Worm (Caenorhabditis elegans): ENCODE results near the gene C46A5.6.
A peak's percentile ranks its signal among the peaks of the same experiment; 100 is the strongest.

The C46A5.6 gene

DNA sequence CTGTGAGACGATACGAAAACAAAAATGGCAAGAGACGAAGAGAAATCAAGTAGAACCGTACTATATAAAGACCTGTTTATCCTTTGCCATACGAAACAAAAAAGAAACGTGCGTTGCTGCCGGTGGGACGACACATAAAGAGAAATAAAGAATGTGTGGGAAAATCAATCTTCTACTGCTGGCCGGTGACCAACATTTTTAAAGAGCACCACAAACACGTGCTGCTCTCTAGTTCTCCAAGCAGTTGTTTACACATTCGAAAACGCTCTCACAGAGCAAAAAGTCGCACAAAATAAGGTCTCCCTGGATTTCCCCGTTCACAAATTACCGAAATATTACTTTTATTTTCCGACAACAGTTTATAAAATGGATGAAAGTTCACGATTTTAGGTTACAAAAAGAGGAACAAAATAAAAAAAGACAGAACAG, 25.9 kb upstream of the C46A5.6 start, which contains the start of gene imp-3 (continued):
- TF ChIP-seq nhr-20 (tag; optimal IDR thresholded peaks at IDR 0.05) (peak; percentile 46), tbx-2 (tag; optimal IDR thresholded peaks at IDR 0.05) (peak; percentile 37), aly-2 (tag; optimal IDR thresholded peaks at IDR 0.05) (peak; percentile 16), mdl-1 (tag; optimal IDR thresholded peaks at IDR 0.05) (peak in 1 of 2 experiments; percentile 78), unc-98 (GFP tag; IDR thresholded peaks at IDR 0.05) (no peak), dsc-1 (tag; optimal IDR thresholded peaks at IDR 0.05) (peak; percentile 18), elt-2 (tag; optimal IDR thresholded peaks at IDR 0.05) (peak; percentile 6), blmp-1 (tag; optimal IDR thresholded peaks at IDR 0.05) (peak; percentile 21), mef-2 (tag; optimal IDR thresholded peaks at IDR 0.05) (no peak), ceh-8 (GFP tag; optimal IDR thresholded peaks at IDR 0.05) (no peak)

DNA sequence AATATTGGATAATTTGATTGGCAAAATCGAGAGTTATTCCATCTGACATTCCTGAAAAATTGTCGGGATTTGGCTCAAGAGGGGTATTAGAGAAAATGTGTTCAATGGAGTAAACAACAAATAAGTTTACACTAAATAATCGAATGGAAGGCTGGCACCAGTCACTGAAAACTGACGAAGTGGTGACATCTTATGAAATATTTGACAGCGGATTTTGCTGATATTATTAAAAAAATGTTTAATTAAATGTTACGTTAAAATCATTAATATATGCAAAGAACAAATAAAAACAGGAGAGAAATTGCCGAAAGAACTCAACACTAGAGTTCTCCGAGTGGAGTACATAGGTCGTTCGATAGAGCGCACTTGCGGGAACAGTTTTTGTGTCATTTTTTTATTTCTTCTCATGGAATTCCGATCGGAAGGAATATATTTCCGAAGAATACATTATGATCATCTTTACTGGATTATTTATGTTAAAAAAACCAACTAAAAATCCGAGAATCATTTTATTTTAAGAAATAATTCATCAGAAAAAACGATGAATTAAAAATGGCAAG, 21.9 kb upstream of the C46A5.6 start, which contains the start of gene tag-322:
tag-322 (minus strand) TSS at position 51 of the 560 bp plus-strand sequence.
- TF ChIP-seq nhr-11 (tag; optimal IDR thresholded peaks at IDR 0.05) (peak; percentile 27), lin-13 (GFP tag; optimal IDR thresholded peaks at IDR 0.05) (no peak), lir-3 (tag; optimal IDR thresholded peaks at IDR 0.05; ENCODE audit: poor library complexity) (peak; percentile 50), lin-39 (tag; optimal IDR thresholded peaks at IDR 0.05) (no peak), grh-1 (GFP tag; IDR thresholded peaks at IDR 0.05) (0 out of 2 replicates have a peak, but pooled peaks have one; percentile 11), elt-3 (tag; optimal IDR thresholded peaks at IDR 0.05) (no peak), nhr-12 (tag; optimal IDR thresholded peaks at IDR 0.05) (no peak), pag-3 (tag; optimal IDR thresholded peaks at IDR 0.05; ENCODE audit: borderline replicate concordance, insufficient read depth) (no peak), zip-4 (GFP tag; optimal IDR thresholded peaks at IDR 0.05) (no peak), egl-13 (tag; optimal IDR thresholded peaks at IDR 0.05) (peak; percentile 42), hlh-17 (GFP tag; optimal IDR thresholded peaks at IDR 0.05; ENCODE audit: borderline replicate concordance) (no peak), ceh-90 (tag; optimal IDR thresholded peaks at IDR 0.05) (no peak), dpl-1 (GFP tag; optimal IDR thresholded peaks at IDR 0.05) (peak; percentile 53 to 74 (median 72)), egl-27 (tag; optimal IDR thresholded peaks at IDR 0.05) (no peak), mep-1 (tag; optimal IDR thresholded peaks at IDR 0.05) (peak; percentile 85), fkh-10 (GFP tag; optimal IDR thresholded peaks at IDR 0.05) (no peak), pqm-1 (tag; optimal IDR thresholded peaks at IDR 0.05) (no peak), elt-2 (tag; optimal IDR thresholded peaks at IDR 0.05) (no peak), skn-1 (tag; optimal IDR thresholded peaks at IDR 0.05) (peak; percentile 68), rnt-1 (tag; optimal IDR thresholded peaks at IDR 0.05) (peak; percentile 73), unc-130 (tag; optimal IDR thresholded peaks at IDR 0.05) (peak; percentile 20), tbx-2 (tag; optimal IDR thresholded peaks at IDR 0.05) (peak; percentile 65), nhr-47 (tag; optimal IDR thresholded peaks at IDR 0.05) (peak; percentile 80), mef-2 (tag; optimal IDR thresholded peaks at IDR 0.05) (no peak), sox-4 (tag; optimal IDR thresholded peaks at IDR 0.05) (peak; percentile 13), nhr-90 (tag; optimal IDR thresholded peaks at IDR 0.05; ENCODE audit: poor library complexity) (peak; percentile 60), mdl-1 (tag; optimal IDR thresholded peaks at IDR 0.05) (peak in 1 of 2 experiments; percentile 32), nhr-84 (tag; optimal IDR thresholded peaks at IDR 0.05) (no peak), sup-37 (GFP tag; optimal IDR thresholded peaks at IDR 0.05) (no peak), ztf-4 (tag; optimal IDR thresholded peaks at IDR 0.05) (no peak), pax-3 (tag; optimal IDR thresholded peaks at IDR 0.05) (no peak), unc-98 (GFP tag; IDR thresholded peaks at IDR 0.05) (no peak), blmp-1 (tag; optimal IDR thresholded peaks at IDR 0.05) (peak; percentile 51), irx-1 (tag; optimal IDR thresholded peaks at IDR 0.05) (no peak), ceh-8 (GFP tag; optimal IDR thresholded peaks at IDR 0.05) (no peak), ama-1 (optimal IDR thresholded peaks at IDR 0.05) (peak; percentile 64), efl-1 (optimal IDR thresholded peaks at IDR 0.05) (peak; percentile 72 to 77), efl-1 (GFP tag; optimal IDR thresholded peaks at IDR 0.05 in 1 of 2) (peak; percentile 69 to 96), snpc-4 (tag; optimal IDR thresholded peaks at IDR 0.05) (no peak), ceh-82 (tag; optimal IDR thresholded peaks at IDR 0.05) (peak; percentile 52 to 59 (median 52)), xbp-1 (tag; optimal IDR thresholded peaks at IDR 0.05) (peak; percentile 79), ceh-63 (GFP tag; optimal IDR thresholded peaks at IDR 0.05) (no peak), nhr-19 (GFP tag; conservative IDR thresholded peaks at IDR 0.05) (peak; percentile 62), C34B4.2 (tag; optimal IDR thresholded peaks at IDR 0.05) (no peak), Y116A8C.19 (tag; optimal IDR thresholded peaks at IDR 0.05; ENCODE audit: borderline replicate concordance) (no peak), tlp-1 (tag; optimal IDR thresholded peaks at IDR 0.05) (no peak)

All from whole organism, L1 larva.